Fruit fly (Drosophila melanogaster) whole organism, wandering third instar larva: ENCODE results near the gene CG4025.
A peak's percentile ranks its signal among the peaks of the same experiment; 100 is the strongest.

Experiments
- Abd-B ChIP-seq: fragments of >200 bp; optimal IDR thresholded peaks from 2 replicates; lab custom pipeline; 2017; ENCODE audit warnings: missing biosample characterization, missing genetic modification characterization
- Dfd ChIP-seq: fragments of >200 bp; optimal IDR thresholded peaks from 2 replicates; lab custom pipeline; 2017; ENCODE audit warnings: missing biosample characterization, missing genetic modification characterization
- GATAd ChIP-seq: sonication (Bioruptor generic); optimal IDR thresholded peaks from 2 replicates; lab custom pipeline; 2016; ENCODE audit warnings: missing biosample characterization, missing genetic modification characterization
- Hr83 ChIP-seq: fragments of 200-300 bp; sonication (Bioruptor generic); optimal IDR thresholded peaks from 2 replicates; lab custom pipeline; 2016; ENCODE audit warnings: missing biosample characterization, mild to moderate bottlenecking, missing genetic modification characterization, moderate library complexity; ENCODE audit not compliant: poor library complexity, severe bottlenecking
- Rel ChIP-seq, 2 experiments: fragments of 200-800 bp; sonication (Bioruptor generic) in 1 of 2; optimal IDR thresholded peaks; 2 replicates in 1 of 2; 3 replicates in 1 of 2; lab custom pipeline; 2016 to 2019; ENCODE audit warnings: mild to moderate bottlenecking in 2 of 2, missing biosample characterization in 2 of 2, missing genetic modification characterization in 2 of 2, moderate library complexity in 1 of 2
- foxo ChIP-seq, 2 experiments: fragments of 200-800 bp; sonication (Bioruptor generic); optimal IDR thresholded peaks; 2 replicates in 1 of 2; 3 replicates in 1 of 2; lab custom pipeline; 2016 to 2017; ENCODE audit warnings: missing biosample characterization in 2 of 2, missing genetic modification characterization in 2 of 2
- pan ChIP-seq: fragments of >200 bp; optimal IDR thresholded peaks from 2 replicates; lab custom pipeline; 2017

CG4025 gene

dm6 chrX:2123965-2124688 lies 47.4 kb downstream of the CG4025 start (continued):
- TF ChIP-seq pan (lab: Kevin White, UChicago), result no peak

- TF ChIP-seq foxo (GFP tag; optimal IDR thresholded peaks at IDR 0.05; lab: Kevin White, UChicago) (peak in 1 of 2 experiments; percentile 4), Dfd (GFP tag; lab: Kevin White, UChicago) (no peak), Abd-B (no peak), Rel (GFP tag; optimal IDR thresholded peaks at IDR 0.05; lab: Kevin White, UChicago) (no peak), Rel (tag; optimal IDR thresholded peaks at IDR 0.05; lab: Kevin White, UChicago) (peak; percentile 10), GATAd (no peak), Hr83 (GFP tag; lab: Kevin White, UChicago) (no peak)
- TF ChIP-seq, all 38 proteins: peak for 2
Observed at dm6 chrX:2125527-2126088, 48.8 kb downstream of the CG4025 start.
